Fruit fly (Drosophila melanogaster): ENCODE results near the gene Ubi-p63E.

DNA sequence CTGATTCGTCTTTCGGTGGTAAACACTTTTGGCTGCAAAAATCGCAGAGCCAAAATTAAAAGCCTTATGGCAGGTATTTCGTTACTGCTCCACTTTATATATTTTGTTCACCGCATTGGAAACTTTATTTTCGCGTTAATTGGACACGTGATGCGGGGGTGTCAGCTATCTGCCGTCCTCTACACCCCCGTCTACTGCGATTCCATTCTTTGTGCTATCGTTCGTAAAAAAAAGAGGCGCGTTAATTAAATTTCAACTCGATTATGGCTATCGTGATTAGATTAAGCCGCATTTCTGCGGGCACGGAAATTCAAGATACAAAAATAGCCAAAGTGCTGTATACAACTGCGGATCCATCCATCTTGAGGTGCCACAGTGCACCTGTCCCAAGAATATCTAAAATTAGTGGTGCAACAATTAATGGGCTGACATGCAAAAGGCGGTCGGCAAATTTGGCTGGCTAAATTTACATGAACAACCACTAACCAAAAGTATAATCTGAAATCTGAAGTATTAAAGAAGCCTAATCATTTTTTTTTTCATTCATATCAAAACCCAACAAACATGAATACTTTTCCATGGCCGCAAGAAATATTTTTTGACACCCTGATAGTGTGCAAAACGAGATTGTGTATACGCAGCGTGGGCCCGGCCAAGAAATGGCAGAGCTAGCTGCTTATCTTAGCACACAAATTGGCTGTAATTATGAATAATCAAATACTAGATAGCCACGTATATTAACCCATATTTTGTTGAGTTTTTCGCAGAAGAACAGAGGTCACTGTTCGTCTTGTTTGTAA is 27.2 kb upstream of the Ubi-p63E start:
- TF ChIP-seq Dll (optimal IDR thresholded peaks at IDR 0.05): no peak
- TF ChIP-seq usp (GFP tag; optimal IDR thresholded peaks at IDR 0.05): no peak
- TF ChIP-seq psq (optimal IDR thresholded peaks at IDR 0.05): no peak
